Fruit fly (Drosophila melanogaster) whole organism: ENCODE measurements around the gene Traf6.

ENCODE experiments used
- CG8478 ChIP-seq: fragments of >200 bp; optimal IDR thresholded peaks from 2 replicates; lab custom pipeline; 2018; ENCODE audit warnings: inconsistent platforms
- Dll ChIP-seq: fragments of >200 bp; optimal IDR thresholded peaks from 2 replicates; lab custom pipeline; 2017
- EcR ChIP-seq, 2 experiments: fragments of >200 bp; optimal IDR thresholded peaks; 2 replicates each; lab custom pipeline; 2017; ENCODE audit warnings: missing biosample characterization in 2 of 2, missing genetic modification characterization in 2 of 2, missing genetic modification reagents in 2 of 2
- pan ChIP-seq: fragments of >200 bp; optimal IDR thresholded peaks from 2 replicates; lab custom pipeline; 2017
- psq ChIP-seq: fragments of >200 bp; optimal IDR thresholded peaks from 2 replicates; lab custom pipeline; 2017

dm6 chrX:8195449-8196156 lies 38.4 kb upstream of the Traf6 start:
- TF ChIP-seq CG8478 = no peak
- no peak for TF ChIP-seq psq
- TF ChIP-seq pan (lab: Kevin White, UChicago) = no peak
- no peak for TF ChIP-seq Dll (lab: Kevin White, UChicago)
- no peak for TF ChIP-seq EcR (GFP tag; optimal IDR thresholded peaks at IDR 0.05; lab: Kevin White, UChicago)
